Worm (Caenorhabditis elegans): ENCODE measurements around the gene F14B8.4.

- TF ChIP-seq ceh-91 (GFP tag; IDR thresholded peaks at IDR 0.05) = no peak
- TF ChIP-seq K12H6.12 (tag; optimal IDR thresholded peaks at IDR 0.05) = no peak
- no peak for TF ChIP-seq F22D6.2 (tag; optimal IDR thresholded peaks at IDR 0.05)
These were observed 41.0 kb upstream of the F14B8.4 start for ce11 chrX:6940775-6941174.

Data from whole organism, young adult.